Fruit fly (Drosophila melanogaster): ENCODE measurements around the gene comt.

The comt gene

DNA sequence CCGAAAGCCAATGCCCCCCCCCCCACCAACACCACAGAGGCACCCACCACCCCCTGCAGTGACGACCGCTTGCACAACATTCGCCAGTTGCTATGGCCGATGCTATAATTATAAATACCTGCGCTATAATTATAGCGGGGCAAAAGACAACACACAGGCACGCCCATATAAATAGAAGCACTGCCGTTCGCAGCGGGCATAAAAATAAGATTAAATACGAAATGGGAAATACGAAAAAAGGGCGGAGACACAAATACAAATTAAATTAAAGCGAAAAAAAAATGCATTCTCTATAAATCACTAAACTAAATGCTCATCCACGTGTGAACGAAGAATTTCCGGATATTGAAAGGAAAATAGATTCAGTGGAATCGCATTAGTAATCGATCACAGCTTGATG is 14.6 kb downstream of the comt start (continued):
- peak; percentile 37; the same call in 1 of the 2 replicates for TF ChIP-seq Drgx (GFP tag; IDR thresholded peaks at IDR 0.05)
- TF ChIP-seq CG11696 (GFP tag; IDR thresholded peaks at IDR 0.05) = peak; percentile 80
- no peak for TF ChIP-seq sd (tag; optimal IDR thresholded peaks at IDR 0.05)
- TF ChIP-seq her (GFP tag; optimal IDR thresholded peaks at IDR 0.05) = no peak
- TF ChIP-seq HLH3B (GFP tag; IDR thresholded peaks at IDR 0.05) = peak; percentile 55; the same call in 1 of the 2 replicates
- TF ChIP-seq Antp (GFP tag; optimal IDR thresholded peaks at IDR 0.05) = peak; percentile 3
- TF ChIP-seq CG12744 (GFP tag; optimal IDR thresholded peaks at IDR 0.05) = no peak
- no peak for TF ChIP-seq CG18764 (GFP tag; optimal IDR thresholded peaks at IDR 0.05)
- TF ChIP-seq Ets97D (GFP tag; optimal IDR thresholded peaks at IDR 0.05) = no peak
- TF ChIP-seq gsb-n (tag; optimal IDR thresholded peaks at IDR 0.05) = no peak
- TF ChIP-seq pfk (GFP tag; optimal IDR thresholded peaks at IDR 0.05) = no peak
- no peak for TF ChIP-seq dmrt99B (tag; optimal IDR thresholded peaks at IDR 0.05)
- TF ChIP-seq CG11247 (GFP tag; IDR thresholded peaks at IDR 0.05) = no peak
- TF ChIP-seq CG11093 (GFP tag; IDR thresholded peaks at IDR 0.05) = no peak
- TF ChIP-seq unc-4 (GFP tag; IDR thresholded peaks at IDR 0.05; ENCODE audit: partially characterized antibody) = no peak
- TF ChIP-seq CG7786 (GFP tag; optimal IDR thresholded peaks at IDR 0.05) = no peak
- no peak for TF ChIP-seq Dll (GFP tag; IDR thresholded peaks at IDR 0.05; ENCODE audit: partially characterized antibody)
- TF ChIP-seq CG3847 (GFP tag; IDR thresholded peaks at IDR 0.05) = no peak
- peak; percentile 1 for TF ChIP-seq mam (GFP tag; optimal IDR thresholded peaks at IDR 0.05)
- no peak for TF ChIP-seq CG14710 (tag; optimal IDR thresholded peaks at IDR 0.05)
- TF ChIP-seq CG31365 (tag; optimal IDR thresholded peaks at IDR 0.05) = no peak
- TF ChIP-seq Ets65A (GFP tag) = peak; percentile 48
- no peak for TF ChIP-seq zfh2 (GFP tag; optimal IDR thresholded peaks at IDR 0.05)
- no peak for TF ChIP-seq CG33213 (GFP tag; optimal IDR thresholded peaks at IDR 0.05)
- peak; percentile 74 for TF ChIP-seq Med (GFP tag)
- no peak for TF ChIP-seq fd96Cb (tag; optimal IDR thresholded peaks at IDR 0.05)
- TF ChIP-seq D19A (tag; optimal IDR thresholded peaks at IDR 0.05) = no peak
- TF ChIP-seq Hsf (GFP tag; optimal IDR thresholded peaks at IDR 0.05) = no peak
- no peak for TF ChIP-seq kni (GFP tag; optimal IDR thresholded peaks at IDR 0.05)
- TF ChIP-seq CG9932 (GFP tag; IDR thresholded peaks at IDR 0.05) = peak; percentile 44
- TF ChIP-seq CG10654 (GFP tag; optimal IDR thresholded peaks at IDR 0.05) = no peak
- no peak for TF ChIP-seq CG2889 (GFP tag; IDR thresholded peaks at IDR 0.05)
- no peak for TF ChIP-seq da (GFP tag; optimal IDR thresholded peaks at IDR 0.05)
- TF ChIP-seq HHEX (GFP tag; optimal IDR thresholded peaks at IDR 0.05) = no peak
- TF ChIP-seq pan (optimal IDR thresholded peaks at IDR 0.05) = no peak
- peak in 1 of 2 experiments; percentile 15 for TF ChIP-seq pan (GFP tag; optimal IDR thresholded peaks at IDR 0.05 in 1 of 2, IDR thresholded peaks at IDR 0.05 in 1 of 2)
- peak; percentile 58 for TF ChIP-seq CG32532 (GFP tag; IDR thresholded peaks at IDR 0.05)
- TF ChIP-seq CG1024 (GFP tag; IDR thresholded peaks at IDR 0.05) = no peak
- peak; percentile 80 for TF ChIP-seq sens (GFP tag)
- TF ChIP-seq crc (GFP tag; optimal IDR thresholded peaks at IDR 0.05) = no peak
- no peak for TF ChIP-seq CG17385 (GFP tag; optimal IDR thresholded peaks at IDR 0.05)
- TF ChIP-seq pum (GFP tag; optimal IDR thresholded peaks at IDR 0.05) = no peak
- TF ChIP-seq Hey (tag; optimal IDR thresholded peaks at IDR 0.05) = no peak
- no peak for TF ChIP-seq CG8944 (GFP tag; optimal IDR thresholded peaks at IDR 0.05)
- TF ChIP-seq Neu2 (GFP tag; optimal IDR thresholded peaks at IDR 0.05; ENCODE audit: borderline replicate concordance) = no peak
- no peak for TF ChIP-seq sens-2 (GFP tag; IDR thresholded peaks at IDR 0.05)
- peak; percentile 22; the same call in 1 of the 2 replicates for TF ChIP-seq Ptx1 (GFP tag; IDR thresholded peaks at IDR 0.05)
- no peak for TF ChIP-seq CG31224 (GFP tag; IDR thresholded peaks at IDR 0.05)
- no peak for TF ChIP-seq CG3995 (GFP tag; optimal IDR thresholded peaks at IDR 0.05)
- TF ChIP-seq Kr (GFP tag; optimal IDR thresholded peaks at IDR 0.05) = no peak
- no peak for TF ChIP-seq gt (GFP tag; IDR thresholded peaks at IDR 0.05)
- TF ChIP-seq dm (GFP tag; optimal IDR thresholded peaks at IDR 0.05) = no peak
- peak; percentile 37; the same call in 1 of the 2 replicates for TF ChIP-seq Xrp1 (GFP tag; IDR thresholded peaks at IDR 0.05)
